Worm (Caenorhabditis elegans) whole organism, L1 larva: ENCODE data around the gene str-227.

Source experiments
- ces-1 ChIP-seq: fragments of 150-350 bp; optimal IDR thresholded peaks from 2 replicates; lab custom pipeline; 2014; ENCODE audit warnings: missing biosample characterization, missing genetic modification reagents, missing genetic modification characterization
- efl-1 ChIP-seq, 4 experiments: fragments of 150-350 bp; optimal IDR thresholded peaks in 3 of 4; peaks in 1 of 4; 1 replicate in 1 of 4; 2 replicates in 3 of 4; lab custom pipeline; 2014; ENCODE audit warnings: missing biosample characterization in 2 of 4, missing genetic modification characterization in 2 of 4, missing genetic modification reagents in 2 of 4
- elt-2 ChIP-seq: sonication (generic microtip); optimal IDR thresholded peaks from 2 replicates; lab custom pipeline; 2016; ENCODE audit warnings: missing genetic modification characterization, mild to moderate bottlenecking, inconsistent platforms, missing compliant biosample characterization, missing genetic modification reagents
- jun-1 ChIP-seq: fragments of 150-350 bp; optimal IDR thresholded peaks from 2 replicates; lab custom pipeline; 2014; ENCODE audit warnings: missing biosample characterization, missing genetic modification reagents, missing genetic modification characterization
- lin-39 ChIP-seq: fragments of 150-350 bp; optimal IDR thresholded peaks from 2 replicates; lab custom pipeline; 2014; ENCODE audit warnings: missing biosample characterization, missing genetic modification reagents, missing genetic modification characterization
- nhr-28 ChIP-seq: fragments of 150-350 bp; optimal IDR thresholded peaks from 2 replicates; lab custom pipeline; 2014; ENCODE audit warnings: missing biosample characterization, missing genetic modification characterization
- nhr-76 ChIP-seq: sonication (generic microtip); optimal IDR thresholded peaks from 2 replicates; lab custom pipeline; 2017; ENCODE audit warnings: missing biosample characterization, missing genetic modification characterization

ce11 chrV:3477496-3477895, 40.5 kb upstream of the str-227 start, which contains the start of gene srbc-31:
- TF ChIP-seq jun-1 (tag; lab: Kevin White, UChicago) (no peak), elt-2 (no peak), ces-1 (GFP tag; lab: Kevin White, UChicago) (no peak), nhr-76 (tag; lab: Kevin White, UChicago) (no peak), efl-1 (optimal IDR thresholded peaks at IDR 0.05; lab: Kevin White, UChicago) (no peak), efl-1 (GFP tag; optimal IDR thresholded peaks at IDR 0.05 in 1 of 2; lab: Kevin White, UChicago) (peak in 1 of 2 experiments; percentile 68), nhr-28 (tag; lab: Kevin White, UChicago) (no peak), lin-39 (tag; lab: Kevin White, UChicago) (no peak)
